Worm (Caenorhabditis elegans) whole organism, dauer: Measurements from ENCODE around the gene asp-15.

Source experiments
- unc-62 ChIP-seq: sonication (generic microtip); optimal IDR thresholded peaks from 2 replicates; lab custom pipeline; 2017; ENCODE audit warnings: missing biosample characterization, missing genetic modification reagents, missing genetic modification characterization

asp-15 gene

ce11 chrV:19044753-19045152 lies at the start of gene asp-15:
Gene asp-15, minus strand, starts transcription at chrV:19044853.
- no peak for TF ChIP-seq unc-62 (GFP tag; lab: Kevin White, UChicago)

- no peak for TF ChIP-seq unc-62 (GFP tag; lab: Kevin White, UChicago)
Measured at ce11 chrV:19090885-19091284, 46.2 kb upstream of the asp-15 start.

ce11 chrV:19087426-19087825 lies 42.8 kb upstream of the asp-15 start, which contains the start of gene nhr-145:
Gene nhr-145, plus strand, starts transcription at chrV:19087723.
- TF ChIP-seq unc-62 (GFP tag; lab: Kevin White, UChicago): no peak

ce11 chrV:19083789-19084188 lies 39.1 kb upstream of the asp-15 start:
- no peak for TF ChIP-seq unc-62 (GFP tag; lab: Kevin White, UChicago)

ce11 chrV:19082541-19082940 lies 37.9 kb upstream of the asp-15 start, which contains the start of gene nhr-95:
Gene nhr-95, minus strand, starts transcription at chrV:19082641.
- TF ChIP-seq unc-62 (GFP tag; lab: Kevin White, UChicago): no peak

DNA sequence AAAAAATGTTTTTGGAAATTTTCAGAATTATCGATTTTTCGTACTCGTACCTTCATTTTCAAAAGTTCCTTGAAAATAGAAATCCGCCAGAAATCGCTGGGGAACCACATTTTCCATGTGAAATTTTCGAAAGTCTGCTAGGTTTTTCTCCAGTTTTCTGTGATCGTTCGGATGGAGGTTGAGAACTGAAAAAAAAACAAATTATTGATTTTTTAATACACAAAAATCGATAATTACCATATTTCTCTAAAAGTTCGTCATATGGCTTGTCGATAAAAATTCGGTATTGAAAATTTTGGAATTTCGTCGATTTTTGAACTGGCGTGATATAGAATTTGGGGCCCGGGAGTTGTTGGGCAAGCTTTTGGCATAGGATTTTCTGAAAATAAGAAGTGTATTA lies 32.2 kb upstream of the asp-15 start:
- no peak for TF ChIP-seq unc-62 (GFP tag; lab: Kevin White, UChicago)

DNA sequence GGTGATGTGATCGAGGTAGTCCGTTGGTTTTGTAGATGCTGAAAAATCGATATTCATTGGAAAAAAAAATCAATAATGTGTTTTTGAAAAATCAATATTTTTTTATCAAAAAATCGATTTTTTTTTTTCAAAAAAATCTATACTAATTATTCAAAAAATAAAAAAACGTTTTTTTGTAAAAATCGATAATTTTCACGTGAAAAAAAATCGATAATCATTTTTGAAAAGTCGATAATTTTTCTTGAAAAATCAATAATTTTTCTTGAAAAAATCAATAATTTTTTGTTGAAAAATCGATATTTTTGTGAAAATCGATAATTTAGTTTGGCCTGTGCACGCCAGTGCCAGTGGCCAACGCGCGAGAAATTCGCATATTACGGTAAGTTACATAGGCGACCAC lies 28.5 kb upstream of the asp-15 start:
- no peak for TF ChIP-seq unc-62 (GFP tag; lab: Kevin White, UChicago)

DNA sequence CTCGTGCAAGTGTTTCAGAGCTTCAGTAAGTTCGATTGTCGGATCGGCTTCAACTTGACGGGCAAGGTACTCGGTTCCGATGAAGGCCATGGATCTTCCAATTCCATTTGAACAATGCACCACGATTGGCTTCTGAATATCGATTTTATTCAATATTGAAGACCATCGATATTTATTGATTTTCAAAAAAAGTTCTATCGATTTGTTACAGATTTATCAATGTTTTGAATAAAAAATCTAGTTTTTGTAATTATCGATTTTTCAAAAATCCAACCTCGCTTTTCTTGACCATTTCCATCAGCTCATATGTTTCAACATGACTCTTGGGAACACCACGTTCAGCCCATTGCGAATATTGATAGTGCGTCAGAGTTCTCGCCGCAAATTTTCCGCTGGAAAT lies 24.2 kb upstream of the asp-15 start:
- no peak for TF ChIP-seq unc-62 (GFP tag; lab: Kevin White, UChicago)

ce11 chrV:19063326-19063725 lies 18.7 kb upstream of the asp-15 start:
- TF ChIP-seq unc-62 (GFP tag; lab: Kevin White, UChicago): no peak

- no peak for TF ChIP-seq unc-62 (GFP tag; lab: Kevin White, UChicago)
Measured at ce11 chrV:19059873-19060272, 15.2 kb upstream of the asp-15 start, which contains the start of gene twk-46. Gene twk-46, plus strand, starts transcription at chrV:19060173.

ce11 chrV:19058086-19058485 lies 13.4 kb upstream of the asp-15 start:
- no peak for TF ChIP-seq unc-62 (GFP tag; lab: Kevin White, UChicago)

- TF ChIP-seq unc-62 (GFP tag; lab: Kevin White, UChicago): no peak
Measured at ce11 chrV:19057602-19058001, 12.9 kb upstream of the asp-15 start.

ce11 chrV:19053281-19053680 lies 8.6 kb upstream of the asp-15 start:
- TF ChIP-seq unc-62 (GFP tag; lab: Kevin White, UChicago): no peak

- TF ChIP-seq unc-62 (GFP tag; lab: Kevin White, UChicago): no peak
Measured at ce11 chrV:19051425-19051824, 6.8 kb upstream of the asp-15 start.

ce11 chrV:19050888-19051287 lies 6.2 kb upstream of the asp-15 start:
- no peak for TF ChIP-seq unc-62 (GFP tag; lab: Kevin White, UChicago)

DNA sequence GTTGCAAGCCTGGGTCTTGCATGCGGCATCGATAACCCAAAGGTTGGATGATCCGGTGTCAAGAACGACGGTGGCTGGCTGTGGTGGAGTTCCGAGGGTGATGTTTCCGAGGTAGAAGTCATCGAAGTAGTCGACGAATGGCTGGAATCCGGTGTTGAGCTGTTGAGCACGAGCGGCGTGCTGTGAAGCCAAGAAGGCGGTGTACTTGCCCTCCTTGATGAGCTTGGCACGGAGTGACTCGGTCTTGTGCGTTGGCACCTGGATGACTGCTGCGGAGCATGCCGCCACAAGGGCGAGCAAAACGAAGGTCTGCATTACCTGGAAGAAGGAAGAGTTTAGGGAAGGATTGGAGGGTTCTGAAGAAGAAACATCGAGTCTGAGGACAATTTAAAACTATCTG lies 5.8 kb upstream of the asp-15 start, which contains the start of gene asp-1:
TSS of gene asp-1 (minus strand) at position 315 of the 400 bp plus-strand sequence.
- TF ChIP-seq unc-62 (GFP tag; lab: Kevin White, UChicago): no peak

- no peak for TF ChIP-seq unc-62 (GFP tag; lab: Kevin White, UChicago)
Measured at ce11 chrV:19049140-19050092, 4.8 kb upstream of the asp-15 start.
